Fruit fly (Drosophila melanogaster): ENCODE results near the gene rdx.

Gene rdx

dm6 chr3R:14019407-14020050, 12.3 kb downstream of the rdx start (continued):
- TF ChIP-seq run (tag; optimal IDR thresholded peaks at IDR 0.05) (no peak), CG4404 (GFP tag; IDR thresholded peaks at IDR 0.05) (no peak), H15 (GFP tag; IDR thresholded peaks at IDR 0.05) (no peak), da (GFP tag; optimal IDR thresholded peaks at IDR 0.05) (no peak), CG8944 (GFP tag; optimal IDR thresholded peaks at IDR 0.05) (no peak), stwl (tag; optimal IDR thresholded peaks at IDR 0.05) (no peak), BtbVII (GFP tag; optimal IDR thresholded peaks at IDR 0.05) (no peak), lov (optimal IDR thresholded peaks at IDR 0.05) (no peak), lov (GFP tag; IDR thresholded peaks at IDR 0.05) (no peak), Side (GFP tag; optimal IDR thresholded peaks at IDR 0.05) (no peak), stc (GFP tag; IDR thresholded peaks at IDR 0.05) (no peak), CG31224 (GFP tag; IDR thresholded peaks at IDR 0.05) (no peak), MBD-R2 (GFP tag; IDR thresholded peaks at IDR 0.05) (no peak), pros (GFP tag; optimal IDR thresholded peaks at IDR 0.05) (peak; percentile 16), Fer1 (GFP tag; optimal IDR thresholded peaks at IDR 0.05) (no peak), sqz (GFP tag; optimal IDR thresholded peaks at IDR 0.05) (no peak), ranshi (GFP tag; IDR thresholded peaks at IDR 0.05) (no peak), Fer2 (tag; optimal IDR thresholded peaks at IDR 0.05) (no peak), CG7372 (GFP tag; IDR thresholded peaks at IDR 0.05) (no peak), CG13624 (GFP tag; optimal IDR thresholded peaks at IDR 0.05) (no peak), Dad (GFP tag; optimal IDR thresholded peaks at IDR 0.05) (no peak), Drgx (GFP tag; IDR thresholded peaks at IDR 0.05) (no peak), insv (GFP tag; optimal IDR thresholded peaks at IDR 0.05) (no peak), Hr78 (GFP tag; optimal IDR thresholded peaks at IDR 0.05) (peak in 1 of 2 experiments; percentile 3), br (optimal IDR thresholded peaks at IDR 0.05) (no peak), onecut (GFP tag; IDR thresholded peaks at IDR 0.05) (0 out of 2 replicates have a peak, but pooled peaks have one; percentile 8), Lpt (GFP tag; optimal IDR thresholded peaks at IDR 0.05) (no peak), aop (GFP tag; IDR thresholded peaks at IDR 0.05) (no peak), ci (GFP tag; IDR thresholded peaks at IDR 0.05) (no peak; the same call in 2 of the 3 replicates), GATAe (GFP tag; conservative IDR thresholded peaks at IDR 0.05) (no peak; the same call in 1 of the 2 replicates), Bteb2 (GFP tag; optimal IDR thresholded peaks at IDR 0.05) (no peak), Doc3 (GFP tag; IDR thresholded peaks at IDR 0.05; ENCODE audit: partially characterized antibody) (no peak), NC2α (GFP tag; optimal IDR thresholded peaks at IDR 0.05) (no peak), ind (GFP tag; optimal IDR thresholded peaks at IDR 0.05) (no peak), Gsc (GFP tag; IDR thresholded peaks at IDR 0.05) (no peak), CG12236 (GFP tag; optimal IDR thresholded peaks at IDR 0.05) (no peak), CG10979 (tag; optimal IDR thresholded peaks at IDR 0.05) (no peak), Hr3 (GFP tag; optimal IDR thresholded peaks at IDR 0.05) (no peak), CG42726 (GFP tag; IDR thresholded peaks at IDR 0.05; ENCODE audit: partially characterized antibody) (no peak), CG30431 (GFP tag; optimal IDR thresholded peaks at IDR 0.05) (no peak), HLHmδ (GFP tag; optimal IDR thresholded peaks at IDR 0.05) (no peak), Sox100B (GFP tag; optimal IDR thresholded peaks at IDR 0.05) (no peak), Jarid2 (GFP tag; optimal IDR thresholded peaks at IDR 0.05) (no peak), CG10147 (GFP tag; optimal IDR thresholded peaks at IDR 0.05) (no peak), CG4424 (GFP tag; optimal IDR thresholded peaks at IDR 0.05) (no peak), Mrtf (GFP tag; IDR thresholded peaks at IDR 0.05) (no peak), CG11695 (GFP tag; IDR thresholded peaks at IDR 0.05) (0 out of 3 replicates have a peak, but pooled peaks have one; percentile 26), CG15601 (tag; optimal IDR thresholded peaks at IDR 0.05) (no peak), en (GFP tag; optimal IDR thresholded peaks at IDR 0.05) (no peak), ap (GFP tag; IDR thresholded peaks at IDR 0.05) (no peak), Xrp1 (GFP tag; IDR thresholded peaks at IDR 0.05) (no peak), ab (GFP tag; optimal IDR thresholded peaks at IDR 0.05) (no peak)

Data from whole organism, embryonic.